Worm (Caenorhabditis elegans): ENCODE measurements around the gene snu-23.
A peak's percentile ranks its signal among the peaks of the same experiment; 100 is the strongest.

DNA sequence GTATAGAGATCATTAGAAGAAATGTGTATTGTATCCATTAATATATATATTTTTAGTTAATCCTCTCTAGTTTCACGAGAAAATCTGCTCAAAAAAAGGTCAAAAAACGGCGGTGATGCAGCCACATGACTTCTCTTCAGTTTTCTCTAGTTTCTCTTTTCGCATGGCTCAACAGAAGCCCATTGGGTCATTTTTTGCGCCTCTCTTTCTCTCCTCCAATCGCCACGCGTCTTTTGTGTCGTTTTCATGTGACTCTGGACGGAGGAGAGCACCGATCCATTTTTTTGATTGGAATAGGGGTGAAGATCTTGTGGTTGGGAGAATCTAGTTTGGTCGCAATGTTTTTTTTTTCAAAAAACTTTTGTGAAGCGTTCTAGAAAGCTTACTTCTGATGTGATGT lies 49.1 kb downstream of the snu-23 start:
- TF ChIP-seq mdl-1 (tag; optimal IDR thresholded peaks at IDR 0.05) (peak in 1 of 2 experiments; percentile 50), lir-3 (tag; optimal IDR thresholded peaks at IDR 0.05; ENCODE audit: poor library complexity) (peak; percentile 34), ama-1 (optimal IDR thresholded peaks at IDR 0.05) (no peak), fkh-10 (GFP tag; optimal IDR thresholded peaks at IDR 0.05) (no peak), ztf-11 (tag; optimal IDR thresholded peaks at IDR 0.05) (no peak), skn-1 (tag; optimal IDR thresholded peaks at IDR 0.05) (peak; percentile 9), ztf-4 (tag; optimal IDR thresholded peaks at IDR 0.05) (no peak), unc-86 (tag; optimal IDR thresholded peaks at IDR 0.05) (peak; percentile 43), elt-2 (tag; optimal IDR thresholded peaks at IDR 0.05) (no peak), mep-1 (tag; optimal IDR thresholded peaks at IDR 0.05) (peak; percentile 59), alr-1 (tag; optimal IDR thresholded peaks at IDR 0.05; ENCODE audit: borderline replicate concordance) (no peak), lin-13 (GFP tag; optimal IDR thresholded peaks at IDR 0.05) (peak; percentile 27)

All from whole organism, L1 larva.